Fruit fly (Drosophila melanogaster): ENCODE measurements around the gene Osi15.

Osi15 gene

dm6 chr3R:6254875-6255274 is 46.7 kb upstream of the Osi15 start, which contains the start of gene Osi8:
Osi8 (plus strand) TSS chr3R:6255175.
- peak; percentile 33 for TF ChIP-seq Ets65A (GFP tag)
- no peak for TF ChIP-seq shn (GFP tag; optimal IDR thresholded peaks at IDR 0.05)

dm6 chr3R:6259837-6260236 is 41.8 kb upstream of the Osi15 start, which contains the start of gene Osi9:
Osi9 (plus strand) TSS chr3R:6260211.
- TF ChIP-seq CG1529 (GFP tag; optimal IDR thresholded peaks at IDR 0.05): no peak
- TF ChIP-seq CG6689 (GFP tag; IDR thresholded peaks at IDR 0.05): no peak
- no peak for TF ChIP-seq HLH54F (GFP tag; optimal IDR thresholded peaks at IDR 0.05)
- no peak for TF ChIP-seq abd-A (tag; optimal IDR thresholded peaks at IDR 0.05)
- TF ChIP-seq Mrtf (GFP tag; IDR thresholded peaks at IDR 0.05): no peak
- 0 out of 2 replicates have a peak, but pooled peaks have one; percentile 25 for TF ChIP-seq vvl (GFP tag; IDR thresholded peaks at IDR 0.05)
- no peak for TF ChIP-seq H15 (GFP tag; IDR thresholded peaks at IDR 0.05)
- TF ChIP-seq Adf1 (GFP tag; IDR thresholded peaks at IDR 0.05): peak; percentile 38
- no peak for TF ChIP-seq stwl (tag; optimal IDR thresholded peaks at IDR 0.05)
- 0 out of 2 replicates have a peak, but pooled peaks have one; percentile 27 for TF ChIP-seq crol (GFP tag; IDR thresholded peaks at IDR 0.05)
- TF ChIP-seq gro (GFP tag; optimal IDR thresholded peaks at IDR 0.05): no peak
- no peak for TF ChIP-seq CG4730 (GFP tag; IDR thresholded peaks at IDR 0.05)
- no peak for TF ChIP-seq gem (tag; optimal IDR thresholded peaks at IDR 0.05)
- TF ChIP-seq ac (GFP tag; optimal IDR thresholded peaks at IDR 0.05): no peak
- peak; percentile 88 for TF ChIP-seq Deaf1 (tag; optimal IDR thresholded peaks at IDR 0.05)
- no peak for TF ChIP-seq CG2678 (tag; optimal IDR thresholded peaks at IDR 0.05)
- TF ChIP-seq Rfx (GFP tag; IDR thresholded peaks at IDR 0.05): no peak
- TF ChIP-seq wdn (GFP tag; IDR thresholded peaks at IDR 0.05): no peak
- TF ChIP-seq Dbx (GFP tag; IDR thresholded peaks at IDR 0.05): no peak
- no peak for TF ChIP-seq CG33557 (GFP tag; optimal IDR thresholded peaks at IDR 0.05)
- no peak for TF ChIP-seq CG3163 (GFP tag; optimal IDR thresholded peaks at IDR 0.05)
- no peak for TF ChIP-seq CG15696 (tag; optimal IDR thresholded peaks at IDR 0.05)
- no peak for TF ChIP-seq HmgZ (tag; optimal IDR thresholded peaks at IDR 0.05)
- no peak for TF ChIP-seq Pdp1 (GFP tag; optimal IDR thresholded peaks at IDR 0.05)
- TF ChIP-seq CG8281 (tag; optimal IDR thresholded peaks at IDR 0.05): no peak
- no peak for TF ChIP-seq eyg (GFP tag; optimal IDR thresholded peaks at IDR 0.05)
- no peak for TF ChIP-seq toy (GFP tag; IDR thresholded peaks at IDR 0.05)
- TF ChIP-seq wor (GFP tag; IDR thresholded peaks at IDR 0.05): no peak
- TF ChIP-seq CG17568 (GFP tag; optimal IDR thresholded peaks at IDR 0.05): no peak
- TF ChIP-seq CG9609 (GFP tag; optimal IDR thresholded peaks at IDR 0.05): no peak
- TF ChIP-seq CG5180 (GFP tag; optimal IDR thresholded peaks at IDR 0.05): peak; percentile 33
- TF ChIP-seq Lhr (GFP tag; optimal IDR thresholded peaks at IDR 0.05): no peak
- no peak for TF ChIP-seq CG3995 (GFP tag; optimal IDR thresholded peaks at IDR 0.05)
- TF ChIP-seq Eip74EF (GFP tag; optimal IDR thresholded peaks at IDR 0.05): no peak
- no peak for TF ChIP-seq CG1647 (GFP tag; optimal IDR thresholded peaks at IDR 0.05)
- TF ChIP-seq sc (optimal IDR thresholded peaks at IDR 0.05): no peak
- TF ChIP-seq sc (GFP tag; optimal IDR thresholded peaks at IDR 0.05): no peak
- no peak for TF ChIP-seq usp (GFP tag; optimal IDR thresholded peaks at IDR 0.05)
- TF ChIP-seq kni (GFP tag; optimal IDR thresholded peaks at IDR 0.05): no peak
- no peak for TF ChIP-seq Camta (GFP tag; optimal IDR thresholded peaks at IDR 0.05)
- no peak for TF ChIP-seq CG2120 (GFP tag; optimal IDR thresholded peaks at IDR 0.05)
- no peak for TF ChIP-seq HHEX (GFP tag; optimal IDR thresholded peaks at IDR 0.05)
- no peak for TF ChIP-seq CG14965 (GFP tag; optimal IDR thresholded peaks at IDR 0.05; ENCODE audit: borderline replicate concordance)
- TF ChIP-seq CG1603 (tag; optimal IDR thresholded peaks at IDR 0.05): no peak
- no peak for TF ChIP-seq Dip2 (GFP tag; IDR thresholded peaks at IDR 0.05)
- no peak for TF ChIP-seq Bdp1 (GFP tag; optimal IDR thresholded peaks at IDR 0.05)
- no peak for TF ChIP-seq CG7963 (GFP tag; IDR thresholded peaks at IDR 0.05; ENCODE audit: partially characterized antibody)
- no peak for TF ChIP-seq fd3F (GFP tag; optimal IDR thresholded peaks at IDR 0.05)
